ENCODE assay signal across 3 fruit fly cellular contexts in the genomic region with DNA sequence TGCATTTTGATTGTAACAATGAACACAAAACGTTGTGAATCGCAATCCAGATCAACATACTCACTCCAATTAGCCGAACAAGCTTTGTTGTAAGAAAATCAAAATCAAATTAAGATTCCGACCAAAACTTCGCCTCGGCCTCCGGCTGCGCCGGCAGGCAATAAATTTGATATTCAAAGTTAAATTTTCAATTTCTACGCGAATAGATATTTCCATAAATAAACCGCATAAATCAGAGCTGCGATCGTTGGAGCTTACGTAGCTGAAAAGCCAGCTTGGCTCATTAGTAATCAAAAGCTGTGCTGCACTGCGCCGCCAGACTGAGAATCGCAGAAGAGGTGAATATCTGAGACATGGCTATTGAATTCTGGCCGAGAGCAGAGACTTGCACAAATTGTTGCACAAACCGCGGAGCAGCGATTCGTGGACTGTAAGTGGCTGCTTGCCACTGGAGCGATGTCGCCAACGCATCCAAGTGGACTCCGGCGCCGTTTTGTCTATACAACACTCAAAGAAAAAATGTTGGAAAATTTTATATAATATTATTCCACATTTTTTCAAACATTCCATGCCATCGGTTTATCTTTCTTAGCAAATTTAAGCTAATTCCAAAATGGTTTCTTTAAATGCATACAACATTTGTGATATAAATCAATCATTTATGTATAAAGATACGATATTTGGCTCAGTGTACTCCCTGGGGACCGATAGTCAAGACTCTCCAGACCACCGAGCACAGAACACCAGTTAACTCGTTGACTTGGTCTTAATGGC.
TF ChIP-seq lines count a peak whose summit lies in the region.

No protein-coding gene starts in this region.

- no peak for TF ChIP-seq CTCF in whole organism, embryonic (GFP tag; optimal IDR thresholded peaks at IDR 0.05; lab: Kevin White, UChicago)

TF ChIP-seq in whole organism, embryonic, 481 proteins besides CTCF, POLR2A, EP300 and RAD21 (continues in another document):
- TF ChIP-seq Trl (optimal IDR thresholded peaks at IDR 0.05; lab: Kevin White, UChicago) = no peak
- no peak for TF ChIP-seq Trl (GFP tag; optimal IDR thresholded peaks at IDR 0.05; lab: Kevin White, UChicago)
- no peak for TF ChIP-seq Nf-YB (GFP tag; optimal IDR thresholded peaks at IDR 0.05; lab: Kevin White, UChicago)
- TF ChIP-seq CG14710 (tag; optimal IDR thresholded peaks at IDR 0.05; lab: Kevin White, UChicago) = peak; percentile 62
- TF ChIP-seq dmrt11E (tag; optimal IDR thresholded peaks at IDR 0.05; lab: Kevin White, UChicago) = peak; percentile 24
- no peak for TF ChIP-seq Poxn (GFP tag; IDR thresholded peaks at IDR 0.05; lab: Robert Waterston, UW)
- peak; percentile 27 for TF ChIP-seq Hr3 (GFP tag; optimal IDR thresholded peaks at IDR 0.05; lab: Kevin White, UChicago)
- no peak for TF ChIP-seq Optix (GFP tag; IDR thresholded peaks at IDR 0.05; lab: Robert Waterston, UW)
- no peak for TF ChIP-seq Hr78 (GFP tag; optimal IDR thresholded peaks at IDR 0.05; lab: Kevin White, UChicago)
- TF ChIP-seq CG11723 (GFP tag; optimal IDR thresholded peaks at IDR 0.05; lab: Kevin White, UChicago) = no peak
- no peak for TF ChIP-seq CG34422 (GFP tag; IDR thresholded peaks at IDR 0.05; lab: Robert Waterston, UW)
- peak; percentile 16; the same call in 1 of the 2 replicates for TF ChIP-seq esg (GFP tag; conservative IDR thresholded peaks at IDR 0.05; lab: Robert Waterston, UW)
- peak; percentile 81 for TF ChIP-seq Blimp-1 (GFP tag; optimal IDR thresholded peaks at IDR 0.05; lab: Kevin White, UChicago)
- TF ChIP-seq aop (GFP tag; IDR thresholded peaks at IDR 0.05; lab: Robert Waterston, UW) = no peak
- no peak for TF ChIP-seq CG12219 (GFP tag; optimal IDR thresholded peaks at IDR 0.05; lab: Kevin White, UChicago)
- TF ChIP-seq pros (GFP tag; optimal IDR thresholded peaks at IDR 0.05; lab: Kevin White, UChicago) = peak; percentile 26
- TF ChIP-seq Ptx1 (GFP tag; IDR thresholded peaks at IDR 0.05; lab: Robert Waterston, UW) = no peak; the same call in 1 of the 2 replicates
- peak; percentile 20; the same call in 1 of the 3 replicates for TF ChIP-seq CG7357 (GFP tag; IDR thresholded peaks at IDR 0.05; lab: Robert Waterston, UW)
- no peak for TF ChIP-seq org-1 (GFP tag; optimal IDR thresholded peaks at IDR 0.05; lab: Kevin White, UChicago)
- no peak for TF ChIP-seq Fer1 (GFP tag; optimal IDR thresholded peaks at IDR 0.05; lab: Kevin White, UChicago)
- no peak for TF ChIP-seq grn (GFP tag; optimal IDR thresholded peaks at IDR 0.05; lab: Kevin White, UChicago)
- no peak for TF ChIP-seq CG13123 (GFP tag; optimal IDR thresholded peaks at IDR 0.05; lab: Kevin White, UChicago)
- peak; percentile 51 for TF ChIP-seq CG17829 (tag; optimal IDR thresholded peaks at IDR 0.05; lab: Kevin White, UChicago)
- TF ChIP-seq yki (optimal IDR thresholded peaks at IDR 0.05; lab: Kevin White, UChicago) = no peak
- TF ChIP-seq CG15269 (tag; optimal IDR thresholded peaks at IDR 0.05; lab: Kevin White, UChicago) = peak; percentile 16
- peak; percentile 70 for TF ChIP-seq CG31441 (GFP tag; IDR thresholded peaks at IDR 0.05; lab: Robert Waterston, UW)
- peak; percentile 25 for TF ChIP-seq CG10654 (GFP tag; optimal IDR thresholded peaks at IDR 0.05; lab: Kevin White, UChicago)

TF ChIP-seq in whole organism, prepupa, 60 proteins besides CTCF, POLR2A, EP300 and RAD21 (continues in another document):
- TF ChIP-seq cyc (GFP tag; optimal IDR thresholded peaks at IDR 0.05; lab: Kevin White, UChicago) = no peak
- peak; percentile 63 for TF ChIP-seq OdsH (GFP tag; optimal IDR thresholded peaks at IDR 0.05; lab: Kevin White, UChicago)
- no peak for TF ChIP-seq vri (GFP tag; optimal IDR thresholded peaks at IDR 0.05; lab: Kevin White, UChicago)
- TF ChIP-seq spab (GFP tag; optimal IDR thresholded peaks at IDR 0.05; lab: Kevin White, UChicago) = peak; percentile 76
- no peak for TF ChIP-seq Met (GFP tag; optimal IDR thresholded peaks at IDR 0.05; lab: Kevin White, UChicago)
- TF ChIP-seq Blimp-1 (GFP tag; optimal IDR thresholded peaks at IDR 0.05; lab: Kevin White, UChicago) = no peak
- TF ChIP-seq Hr4 (GFP tag; optimal IDR thresholded peaks at IDR 0.05; lab: Kevin White, UChicago) = peak; percentile 70
- peak; percentile 82 for TF ChIP-seq CG32006 (GFP tag; optimal IDR thresholded peaks at IDR 0.05; lab: Kevin White, UChicago)
- no peak for TF ChIP-seq CG31627 (GFP tag; optimal IDR thresholded peaks at IDR 0.05; lab: Kevin White, UChicago)
- TF ChIP-seq CG11902 (GFP tag; optimal IDR thresholded peaks at IDR 0.05; lab: Kevin White, UChicago) = no peak
- peak; percentile 60 for TF ChIP-seq CG4318 (GFP tag; optimal IDR thresholded peaks at IDR 0.05; lab: Kevin White, UChicago)
- peak; percentile 69 for TF ChIP-seq CG6276 (GFP tag; optimal IDR thresholded peaks at IDR 0.05; lab: Kevin White, UChicago)
- TF ChIP-seq CG11294 (GFP tag; IDR thresholded peaks at IDR 0.05; lab: Robert Waterston, UW) = 0 out of 2 replicates have a peak, but pooled peaks have one; percentile 54
- peak; percentile 60 for TF ChIP-seq acj6 (GFP tag; optimal IDR thresholded peaks at IDR 0.05; lab: Kevin White, UChicago)
- TF ChIP-seq Gug (GFP tag; IDR thresholded peaks at IDR 0.05; lab: Robert Waterston, UW) = no peak; the same call in 1 of the 2 replicates
- TF ChIP-seq Ets96B (tag; optimal IDR thresholded peaks at IDR 0.05; lab: Kevin White, UChicago) = peak; percentile 88
- peak; percentile 22 to 74 for TF ChIP-seq salr (GFP tag; optimal IDR thresholded peaks at IDR 0.05; lab: Kevin White, UChicago)
- TF ChIP-seq CG8319 (GFP tag; optimal IDR thresholded peaks at IDR 0.05; lab: Kevin White, UChicago) = no peak
- TF ChIP-seq Hr38 (GFP tag; optimal IDR thresholded peaks at IDR 0.05; lab: Kevin White, UChicago) = no peak
- TF ChIP-seq Sox102F (GFP tag; optimal IDR thresholded peaks at IDR 0.05; lab: Kevin White, UChicago) = no peak
- no peak for TF ChIP-seq dac (GFP tag; optimal IDR thresholded peaks at IDR 0.05; lab: Kevin White, UChicago)
- peak; percentile 51 for TF ChIP-seq CG16779 (tag; optimal IDR thresholded peaks at IDR 0.05; lab: Kevin White, UChicago)
- TF ChIP-seq pdm3 (GFP tag; optimal IDR thresholded peaks at IDR 0.05; lab: Kevin White, UChicago) = peak; percentile 57
- TF ChIP-seq CG10669 (GFP tag; optimal IDR thresholded peaks at IDR 0.05; lab: Kevin White, UChicago) = peak; percentile 85
- peak; percentile 62 to 73 for TF ChIP-seq ss (GFP tag; optimal IDR thresholded peaks at IDR 0.05; lab: Kevin White, UChicago)
- peak; percentile 73 for TF ChIP-seq achi (GFP tag; optimal IDR thresholded peaks at IDR 0.05; lab: Kevin White, UChicago)
- TF ChIP-seq Lpt (GFP tag; optimal IDR thresholded peaks at IDR 0.05; lab: Kevin White, UChicago) = peak; percentile 70
- peak; percentile 63 for TF ChIP-seq Eip75B (GFP tag; optimal IDR thresholded peaks at IDR 0.05; lab: Kevin White, UChicago)
- peak; percentile 67; the same call in 2 of the 3 replicates for TF ChIP-seq eg (GFP tag; IDR thresholded peaks at IDR 0.05; lab: Robert Waterston, UW)

TF ChIP-seq in whole organism, pupa, 21 proteins besides CTCF, POLR2A, EP300 and RAD21:
- TF ChIP-seq CG32121 (GFP tag; IDR thresholded peaks at IDR 0.05; lab: Robert Waterston, UW) (peak; percentile 54; the same call in 1 of the 2 replicates), CG4496 (GFP tag; IDR thresholded peaks at IDR 0.05; lab: Robert Waterston, UW) (peak; percentile 77), Pif1B (GFP tag; optimal IDR thresholded peaks at IDR 0.05; lab: Kevin White, UChicago) (peak; percentile 64), D1 (tag; optimal IDR thresholded peaks at IDR 0.05; lab: Kevin White, UChicago) (peak; percentile 65), fd96Ca (GFP tag; IDR thresholded peaks at IDR 0.05; lab: Robert Waterston, UW) (peak; percentile 61; the same call in 1 of the 3 replicates), Ets98B (GFP tag; IDR thresholded peaks at IDR 0.05; lab: Robert Waterston, UW) (peak; percentile 68), CG14655 (GFP tag; optimal IDR thresholded peaks at IDR 0.05; lab: Kevin White, UChicago) (peak; percentile 87), Pif1A (GFP tag; optimal IDR thresholded peaks at IDR 0.05; lab: Kevin White, UChicago) (peak; percentile 68), CG9948 (tag; optimal IDR thresholded peaks at IDR 0.05; lab: Kevin White, UChicago) (peak; percentile 87), CG13204 (GFP tag; optimal IDR thresholded peaks at IDR 0.05; lab: Kevin White, UChicago) (peak; percentile 59), CG34367 (tag; optimal IDR thresholded peaks at IDR 0.05; lab: Kevin White, UChicago) (peak; percentile 76), CG17806 (tag; optimal IDR thresholded peaks at IDR 0.05; lab: Kevin White, UChicago) (peak; percentile 88), EcR (GFP tag; optimal IDR thresholded peaks at IDR 0.05; lab: Kevin White, UChicago) (peak; percentile 21), CG8301 (tag; optimal IDR thresholded peaks at IDR 0.05; lab: Kevin White, UChicago) (peak; percentile 85), rn (GFP tag; IDR thresholded peaks at IDR 0.05; lab: Robert Waterston, UW) (no peak; the same call in 1 of the 2 replicates), CG12605 (GFP tag; IDR thresholded peaks at IDR 0.05; lab: Robert Waterston, UW) (peak; percentile 41), CG8159 (tag; optimal IDR thresholded peaks at IDR 0.05; lab: Kevin White, UChicago) (peak; percentile 88), CG15710 (tag; optimal IDR thresholded peaks at IDR 0.05; lab: Kevin White, UChicago) (peak; percentile 81), gl (tag; optimal IDR thresholded peaks at IDR 0.05; lab: Kevin White, UChicago) (peak; percentile 66), Snoo (tag; optimal IDR thresholded peaks at IDR 0.05; lab: Kevin White, UChicago) (no peak), CG10348 (GFP tag; IDR thresholded peaks at IDR 0.05; lab: Robert Waterston, UW) (no peak)
